Fruit fly (Drosophila melanogaster): ENCODE results near the gene CG13049.

Gene CG13049

dm6 chr3L:16259552-16259951, 22.2 kb downstream of the CG13049 start, which contains the start of gene CG13053 (continued):
- TF ChIP-seq CG8119 (GFP tag; IDR thresholded peaks at IDR 0.05): peak; percentile 28; the same call in 1 of the 3 replicates
- TF ChIP-seq cyc (GFP tag; optimal IDR thresholded peaks at IDR 0.05): no peak
- TF ChIP-seq CG7368 (GFP tag; optimal IDR thresholded peaks at IDR 0.05): no peak
- TF ChIP-seq CG6854 (GFP tag; optimal IDR thresholded peaks at IDR 0.05): no peak
- TF ChIP-seq CG8632 (GFP tag; optimal IDR thresholded peaks at IDR 0.05): no peak
- TF ChIP-seq CG15336 (GFP tag; IDR thresholded peaks at IDR 0.05): no peak
- peak; percentile 46 for TF ChIP-seq CG3919 (GFP tag; optimal IDR thresholded peaks at IDR 0.05)
- no peak for TF ChIP-seq Sox15 (GFP tag; optimal IDR thresholded peaks at IDR 0.05)
- no peak for TF ChIP-seq Gug (GFP tag; IDR thresholded peaks at IDR 0.05)
- TF ChIP-seq CG8319 (GFP tag; optimal IDR thresholded peaks at IDR 0.05): no peak
- peak; percentile 20 for TF ChIP-seq achi (GFP tag; optimal IDR thresholded peaks at IDR 0.05)
- TF ChIP-seq CG9139 (GFP tag; optimal IDR thresholded peaks at IDR 0.05): peak; percentile 6
- no peak for TF ChIP-seq vri (GFP tag; optimal IDR thresholded peaks at IDR 0.05)
- TF ChIP-seq fd85E (GFP tag; optimal IDR thresholded peaks at IDR 0.05): no peak
- TF ChIP-seq CG6792 (GFP tag; optimal IDR thresholded peaks at IDR 0.05): no peak
- peak; percentile 71 for TF ChIP-seq spab (GFP tag; optimal IDR thresholded peaks at IDR 0.05)
- TF ChIP-seq CG1621 (tag; optimal IDR thresholded peaks at IDR 0.05): no peak
- no peak for TF ChIP-seq dac (GFP tag; optimal IDR thresholded peaks at IDR 0.05)
- TF ChIP-seq CG3032 (tag; optimal IDR thresholded peaks at IDR 0.05): peak; percentile 74
- no peak for TF ChIP-seq CG6276 (GFP tag; optimal IDR thresholded peaks at IDR 0.05)
- TF ChIP-seq CG34406 (GFP tag; optimal IDR thresholded peaks at IDR 0.05): no peak

dm6 chr3L:16257118-16257627, 24.6 kb downstream of the CG13049 start, which contains the start of gene CG13054:
TSS of gene CG13054 (minus strand) at chr3L:16257191.
- TF ChIP-seq pdm3 (GFP tag; optimal IDR thresholded peaks at IDR 0.05) (no peak), OdsH (GFP tag; optimal IDR thresholded peaks at IDR 0.05) (no peak), Hr39 (GFP tag; optimal IDR thresholded peaks at IDR 0.05) (no peak), fd59A (GFP tag; optimal IDR thresholded peaks at IDR 0.05) (no peak)

- no peak for TF ChIP-seq CG16779 (tag; optimal IDR thresholded peaks at IDR 0.05)
- TF ChIP-seq OdsH (GFP tag; optimal IDR thresholded peaks at IDR 0.05): no peak
- no peak for TF ChIP-seq CG32006 (GFP tag; optimal IDR thresholded peaks at IDR 0.05)
- TF ChIP-seq Lpt (GFP tag; optimal IDR thresholded peaks at IDR 0.05): no peak
These were observed 29.5 kb downstream of the CG13049 start, which contains the start of gene CG13055 for dm6 chr3L:16252255-16252654. TSS of gene CG13055 (minus strand) at chr3L:16252355.

dm6 chr3L:16241296-16241695, 40.4 kb downstream of the CG13049 start:
- TF ChIP-seq Eip75B (GFP tag; optimal IDR thresholded peaks at IDR 0.05): no peak
- TF ChIP-seq CG8119 (GFP tag; IDR thresholded peaks at IDR 0.05): no peak
- no peak for TF ChIP-seq achi (GFP tag; optimal IDR thresholded peaks at IDR 0.05)
- TF ChIP-seq Hr39 (GFP tag; optimal IDR thresholded peaks at IDR 0.05): no peak

- TF ChIP-seq CG6854 (GFP tag; optimal IDR thresholded peaks at IDR 0.05) (peak; percentile 14), CG15336 (GFP tag; IDR thresholded peaks at IDR 0.05) (no peak), Hr4 (GFP tag; optimal IDR thresholded peaks at IDR 0.05) (no peak), Sox14 (GFP tag; optimal IDR thresholded peaks at IDR 0.05) (peak; percentile 38), CG6808 (GFP tag; optimal IDR thresholded peaks at IDR 0.05) (peak; percentile 0), vri (GFP tag; optimal IDR thresholded peaks at IDR 0.05) (peak; percentile 28), svp (GFP tag) (peak; percentile 86), dsx (GFP tag; optimal IDR thresholded peaks at IDR 0.05; ENCODE audit: poor library complexity, severe bottlenecking) (peak; percentile 56), CG11762 (GFP tag; optimal IDR thresholded peaks at IDR 0.05; ENCODE audit: insufficient read depth) (no peak), Eip78C (GFP tag) (peak; percentile 67), CG7368 (GFP tag; optimal IDR thresholded peaks at IDR 0.05) (no peak)
These were observed 47.8 kb downstream of the CG13049 start for dm6 chr3L:16233850-16234494.
